Fruit fly (Drosophila melanogaster) ovary, adult (tissue): ENCODE results near the gene CG6567.

Experiments used
- CG17801 ChIP-seq: fragments of 200-800 bp; optimal IDR thresholded peaks from 2 replicates; lab custom pipeline; 2019; ENCODE audit warnings: missing biosample characterization, mild to moderate bottlenecking, missing genetic modification characterization, moderate library complexity; ENCODE audit not compliant: partially characterized antibody

Gene CG6567

dm6 chr3R:10854243-10854874, at the start of gene CG6567, which contains the start of gene CG4511:
CG6567 (minus strand) TSS chr3R:10854451.
CG4511 (plus strand) TSS chr3R:10854501.
- peak; percentile 4 for TF ChIP-seq CG17801

dm6 chr3R:10893327-10893726, 39.1 kb upstream of the CG6567 start, which contains the start of gene CG6621:
CG6621 (minus strand) TSS chr3R:10893531.
- TF ChIP-seq CG17801 = no peak

- no peak for TF ChIP-seq CG17801
Observed at dm6 chr3R:10889520-10889887, 35.3 kb upstream of the CG6567 start, which contains the start of gene Ak3. Ak3 (minus strand) TSS chr3R:10889588.

dm6 chr3R:10888633-10889519, 34.6 kb upstream of the CG6567 start:
- peak; percentile 48 for TF ChIP-seq CG17801

- no peak for TF ChIP-seq CG17801
Observed at dm6 chr3R:10888300-10888632, 34.0 kb upstream of the CG6567 start.

- TF ChIP-seq CG17801 = peak; percentile 82
Observed at dm6 chr3R:10886462-10887315, 32.4 kb upstream of the CG6567 start.

dm6 chr3R:10885422-10886081, 31.3 kb upstream of the CG6567 start, which contains the start of gene Leash:
Leash (plus strand) TSS chr3R:10885540.
- peak; percentile 9 for TF ChIP-seq CG17801

- no peak for TF ChIP-seq CG17801
Observed at dm6 chr3R:10884678-10885421, 30.6 kb upstream of the CG6567 start, which contains the start of gene CG14696. CG14696 (minus strand) TSS chr3R:10885001.

dm6 chr3R:10884031-10884677, 29.9 kb upstream of the CG6567 start:
- no peak for TF ChIP-seq CG17801

- no peak for TF ChIP-seq CG17801
Observed at dm6 chr3R:10881824-10882559, 27.7 kb upstream of the CG6567 start, which contains the start of gene Tpc1. Tpc1 (minus strand) TSS chr3R:10882188.

dm6 chr3R:10879219-10879618, 25.0 kb upstream of the CG6567 start, which contains the start of gene CG14695:
CG14695 (minus strand) TSS chr3R:10879319.
- no peak for TF ChIP-seq CG17801

dm6 chr3R:10878628-10879027, 24.4 kb upstream of the CG6567 start:
- no peak for TF ChIP-seq CG17801

- no peak for TF ChIP-seq CG17801
Observed at dm6 chr3R:10877808-10878207, 23.6 kb upstream of the CG6567 start.
